Worm (Caenorhabditis elegans): Measurements from ENCODE around the gene F28C6.8.

F28C6.8 gene

DNA sequence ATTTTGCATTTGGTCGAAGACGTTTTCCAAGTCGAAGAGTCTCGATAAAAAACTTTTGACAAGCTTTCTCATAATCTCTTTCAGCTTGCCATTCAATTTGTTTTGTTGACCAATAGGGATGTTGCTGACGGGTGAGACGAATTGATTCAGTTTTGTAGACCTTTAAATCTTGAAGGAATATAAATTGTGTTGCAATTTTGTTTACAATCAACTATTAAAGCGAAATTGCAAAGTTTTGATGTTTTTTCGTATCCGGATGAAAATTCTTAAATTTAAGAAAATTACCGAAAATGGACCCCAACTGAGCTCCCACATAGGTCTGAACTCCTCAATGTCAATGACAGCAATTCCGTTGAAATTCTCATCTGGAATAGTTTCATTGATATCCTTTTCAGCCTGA lies 9.5 kb downstream of the F28C6.8 start:
- TF ChIP-seq ceh-22 (tag; optimal IDR thresholded peaks at IDR 0.05) (no peak), ceh-24 (tag; optimal IDR thresholded peaks at IDR 0.05) (no peak), sox-4 (tag; optimal IDR thresholded peaks at IDR 0.05) (no peak), npax-4 (tag; optimal IDR thresholded peaks at IDR 0.05) (no peak), hlh-30 (tag; optimal IDR thresholded peaks at IDR 0.05; ENCODE audit: insufficient read depth) (no peak), nfya-1 (tag; optimal IDR thresholded peaks at IDR 0.05) (no peak)

- TF ChIP-seq rnt-1 (tag; optimal IDR thresholded peaks at IDR 0.05) (no peak), npax-4 (tag; optimal IDR thresholded peaks at IDR 0.05) (no peak), ceh-30 (tag; optimal IDR thresholded peaks at IDR 0.05) (no peak)
Observed at ce11 chrII:8617516-8617915, 10.9 kb downstream of the F28C6.8 start, which contains the start of gene chhy-1. TSS of gene chhy-1 (minus strand) at chrII:8617616.

ce11 chrII:8621883-8622282 lies 15.2 kb downstream of the F28C6.8 start, which contains the start of gene T22C8.3:
TSS of gene T22C8.3 (minus strand) at chrII:8621983.
- TF ChIP-seq ceh-18 (tag; optimal IDR thresholded peaks at IDR 0.05) (no peak), pros-1 (tag; optimal IDR thresholded peaks at IDR 0.05) (no peak), zip-5 (tag; optimal IDR thresholded peaks at IDR 0.05) (no peak), C08G9.2 (tag; optimal IDR thresholded peaks at IDR 0.05) (no peak), ceh-34 (tag; optimal IDR thresholded peaks at IDR 0.05) (no peak), mec-3 (tag; optimal IDR thresholded peaks at IDR 0.05; ENCODE audit: borderline replicate concordance) (no peak), nfya-1 (tag; optimal IDR thresholded peaks at IDR 0.05) (no peak), eyg-1 (tag; optimal IDR thresholded peaks at IDR 0.05) (no peak), unc-42 (tag; optimal IDR thresholded peaks at IDR 0.05) (no peak), unc-3 (GFP tag; conservative IDR thresholded peaks at IDR 0.05) (no peak), unc-3 (tag; optimal IDR thresholded peaks at IDR 0.05) (no peak), hlh-15 (tag; optimal IDR thresholded peaks at IDR 0.05) (no peak), ttx-3 (tag; optimal IDR thresholded peaks at IDR 0.05) (no peak), madf-2 (tag; optimal IDR thresholded peaks at IDR 0.05) (no peak)

DNA sequence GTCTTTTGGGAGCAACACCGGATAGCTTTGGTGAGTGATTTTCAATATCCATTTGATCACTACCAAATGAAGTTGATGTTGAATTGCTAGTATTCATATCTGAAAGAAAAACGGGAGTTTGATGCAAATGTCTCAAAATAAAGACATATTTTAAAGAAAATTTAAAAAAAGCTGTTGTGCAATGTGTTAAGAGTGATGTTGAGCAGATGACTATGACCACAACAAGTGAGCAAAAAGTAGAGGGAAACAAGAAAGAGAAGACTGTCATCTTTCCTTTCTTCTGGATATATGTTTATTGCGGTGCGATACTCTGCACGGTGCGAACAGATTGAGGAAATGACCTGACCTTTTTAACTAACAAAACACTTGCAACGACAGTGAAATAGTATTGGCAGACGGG lies 16.7 kb downstream of the F28C6.8 start, which contains the start of gene T22C8.4:
TSS of gene T22C8.4 (minus strand) at position 101 of the 400 bp plus-strand sequence.
- TF ChIP-seq hlh-13 (GFP tag; optimal IDR thresholded peaks at IDR 0.05) = no peak
- TF ChIP-seq che-1 (tag; optimal IDR thresholded peaks at IDR 0.05) = no peak
- TF ChIP-seq syd-9 (tag; optimal IDR thresholded peaks at IDR 0.05) = no peak
- TF ChIP-seq rnt-1 (tag; optimal IDR thresholded peaks at IDR 0.05) = no peak
- no peak for TF ChIP-seq dve-1 (tag; optimal IDR thresholded peaks at IDR 0.05)
- no peak for TF ChIP-seq pag-3 (tag; optimal IDR thresholded peaks at IDR 0.05; ENCODE audit: borderline replicate concordance)

- peak; percentile 93 for TF ChIP-seq elt-2 (tag; optimal IDR thresholded peaks at IDR 0.05)
- no peak for TF ChIP-seq hlh-6 (tag; optimal IDR thresholded peaks at IDR 0.05)
- no peak for TF ChIP-seq unc-42 (tag; optimal IDR thresholded peaks at IDR 0.05)
- TF ChIP-seq npax-4 (tag; optimal IDR thresholded peaks at IDR 0.05) = no peak
Observed at ce11 chrII:8625163-8625562, 18.5 kb downstream of the F28C6.8 start, which contains the start of gene sptf-2. TSS of gene sptf-2 (plus strand) at chrII:8625459.

- TF ChIP-seq ceh-45 (GFP tag; IDR thresholded peaks at IDR 0.05) = no peak
- no peak for TF ChIP-seq sox-2 (GFP tag; IDR thresholded peaks at IDR 0.05)
- no peak for TF ChIP-seq tbx-7 (tag; optimal IDR thresholded peaks at IDR 0.05)
- TF ChIP-seq elt-4 (tag; optimal IDR thresholded peaks at IDR 0.05) = no peak
- no peak for TF ChIP-seq fkh-6 (tag; optimal IDR thresholded peaks at IDR 0.05)
- no peak for TF ChIP-seq K02D7.2 (tag; optimal IDR thresholded peaks at IDR 0.05)
- TF ChIP-seq unc-55 (GFP tag; optimal IDR thresholded peaks at IDR 0.05) = no peak
Observed at ce11 chrII:8626598-8626997, 19.9 kb downstream of the F28C6.8 start.

Data from whole organism, late embryonic.